Worm (Caenorhabditis elegans) whole organism, L4/young adult: Measurements from ENCODE around the gene F26G1.2.

Experiments used
- W03F9.2 ChIP-seq: fragments of 150-350 bp; optimal IDR thresholded peaks from 2 replicates; lab custom pipeline; 2014; ENCODE audit warnings: missing biosample characterization, missing genetic modification characterization
- dao-5 ChIP-seq: sonication (generic microtip); optimal IDR thresholded peaks from 2 replicates; lab custom pipeline; 2016; ENCODE audit warnings: missing genotype, missing genetic modification characterization, moderate library complexity, missing compliant biosample characterization
- him-1 ChIP-seq: sonication (generic microtip); optimal IDR thresholded peaks from 2 replicates; lab custom pipeline; 2016; ENCODE audit warnings: missing genotype, missing genetic modification reagents, missing genetic modification characterization, missing compliant biosample characterization

Gene F26G1.2

ce11 chrII:4795461-4795860 is 32.6 kb downstream of the F26G1.2 start, which contains the start of gene C33F10.4:
Gene C33F10.4, plus strand, starts transcription at chrII:4795761.
- TF ChIP-seq dao-5 (tag; lab: Kevin White, UChicago) (no peak), him-1 (tag; lab: Kevin White, UChicago) (no peak), W03F9.2 (no peak)

ce11 chrII:4797071-4797470 is 34.2 kb downstream of the F26G1.2 start, which contains the start of gene C33F10.14:
Gene C33F10.14, plus strand, starts transcription at chrII:4797371.
- no peak for TF ChIP-seq W03F9.2
- TF ChIP-seq dao-5 (tag; lab: Kevin White, UChicago): no peak
- TF ChIP-seq him-1 (tag; lab: Kevin White, UChicago): no peak

DNA sequence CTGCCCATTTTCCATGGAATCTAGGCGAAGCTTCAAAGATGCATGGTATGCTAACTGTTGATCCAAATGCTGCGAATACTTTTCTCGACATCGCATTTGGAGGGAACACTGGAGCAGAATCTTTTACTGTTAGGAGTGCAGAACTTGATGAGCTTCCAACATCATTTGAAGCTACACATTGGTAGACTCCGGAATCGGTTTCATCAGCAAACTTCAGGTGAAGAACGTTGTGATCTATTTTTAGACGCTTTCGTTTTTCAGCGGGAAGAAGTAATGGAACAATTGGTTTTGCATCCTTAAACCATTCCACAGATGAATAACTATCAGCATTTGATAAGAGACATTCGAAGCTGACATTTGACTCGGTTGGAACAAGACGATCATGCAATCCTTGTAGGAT is 37.6 kb downstream of the F26G1.2 start:
- TF ChIP-seq him-1 (tag; lab: Kevin White, UChicago): no peak
- TF ChIP-seq dao-5 (tag; lab: Kevin White, UChicago): no peak
- no peak for TF ChIP-seq W03F9.2

- TF ChIP-seq him-1 (tag; lab: Kevin White, UChicago) (no peak), W03F9.2 (no peak), dao-5 (tag; lab: Kevin White, UChicago) (no peak)
Measured at ce11 chrII:4802917-4803316, 40.0 kb downstream of the F26G1.2 start.

DNA sequence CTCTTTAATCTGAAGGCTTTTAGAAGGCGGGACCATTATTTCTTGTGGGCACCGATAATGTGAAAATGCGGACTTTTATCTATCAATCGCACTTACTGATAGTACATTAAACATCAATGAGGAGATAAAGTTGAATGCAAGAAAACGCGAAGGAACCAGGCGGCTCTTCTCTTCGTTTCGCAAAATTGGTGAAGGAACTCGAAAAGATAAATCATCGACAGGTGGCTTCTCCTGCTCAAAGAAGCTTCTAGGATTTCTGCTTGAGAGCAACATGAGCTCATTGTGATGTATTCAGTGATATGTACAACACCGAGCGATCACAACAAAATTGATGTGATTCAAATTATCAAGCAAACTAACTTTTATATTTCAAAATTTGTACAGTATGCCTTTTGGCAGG is 42.9 kb downstream of the F26G1.2 start:
- TF ChIP-seq him-1 (tag; lab: Kevin White, UChicago) (no peak), W03F9.2 (no peak), dao-5 (tag; lab: Kevin White, UChicago) (no peak)

- TF ChIP-seq dao-5 (tag; lab: Kevin White, UChicago) (no peak), W03F9.2 (no peak), him-1 (tag; lab: Kevin White, UChicago) (no peak)
Measured at ce11 chrII:4806261-4806660, 43.4 kb downstream of the F26G1.2 start.

ce11 chrII:4806726-4807125 is 43.8 kb downstream of the F26G1.2 start:
- TF ChIP-seq dao-5 (tag; lab: Kevin White, UChicago) (no peak), him-1 (tag; lab: Kevin White, UChicago) (no peak), W03F9.2 (no peak)

DNA sequence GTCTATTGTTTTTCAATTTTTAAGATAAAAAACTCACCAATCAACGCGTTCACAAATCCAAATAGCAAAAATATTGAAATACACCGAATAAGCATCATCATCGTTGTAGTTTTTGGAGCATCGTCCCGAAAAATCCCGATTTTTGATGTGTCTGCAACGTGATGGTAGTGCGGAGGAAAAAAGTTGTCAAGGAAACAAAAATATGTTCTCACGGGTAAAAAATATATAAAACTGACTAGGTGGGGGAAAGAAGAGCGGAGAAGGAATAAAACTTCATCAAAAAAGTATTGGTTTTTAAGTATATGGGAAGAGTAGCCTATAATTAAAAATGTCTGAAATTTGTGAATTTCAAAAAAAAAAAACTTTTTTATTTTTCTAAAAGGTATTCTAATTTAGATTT is 49.1 kb downstream of the F26G1.2 start, which contains the start of gene rig-6:
Gene rig-6, minus strand, starts transcription at position 101 of the 400 bp plus-strand sequence.
- TF ChIP-seq W03F9.2 (no peak), him-1 (tag; lab: Kevin White, UChicago) (no peak), dao-5 (tag; lab: Kevin White, UChicago) (no peak)
